Worm (Caenorhabditis elegans): Measurements from ENCODE around the gene srz-69.

srz-69 gene

ce11 chrIV:3478911-3479385 lies 1.9 kb upstream of the srz-69 start, which contains the start of the genes srz-70 and C09G12.5:
TSS of gene srz-70 (minus strand) at chrIV:3479011.
TSS of gene C09G12.5 (plus strand) at chrIV:3479335.
- TF ChIP-seq lin-35 (GFP tag; optimal IDR thresholded peaks at IDR 0.05) (no peak), ztf-11 (tag; optimal IDR thresholded peaks at IDR 0.05) (no peak), Y116A8C.19 (tag; optimal IDR thresholded peaks at IDR 0.05; ENCODE audit: borderline replicate concordance) (no peak), ztf-4 (tag; optimal IDR thresholded peaks at IDR 0.05) (no peak)

- TF ChIP-seq nhr-85 (tag) (peak; percentile 0), unc-98 (GFP tag; IDR thresholded peaks at IDR 0.05) (no peak)
Measured at ce11 chrIV:3469742-3470141, 7.3 kb downstream of the srz-69 start, which contains the start of gene F58E2.2. TSS of gene F58E2.2 (plus strand) at chrIV:3470042.

- TF ChIP-seq nhr-85 (tag) (no peak), hpl-2 (GFP tag; optimal IDR thresholded peaks at IDR 0.05) (no peak), F16B12.6 (tag; optimal IDR thresholded peaks at IDR 0.05) (no peak), ztf-11 (tag; optimal IDR thresholded peaks at IDR 0.05) (no peak), mep-1 (tag; optimal IDR thresholded peaks at IDR 0.05) (no peak), lsy-2 (tag; optimal IDR thresholded peaks at IDR 0.05) (no peak), nhr-237 (tag; optimal IDR thresholded peaks at IDR 0.05) (no peak), aha-1 (tag; optimal IDR thresholded peaks at IDR 0.05) (no peak), unc-62 (GFP tag; optimal IDR thresholded peaks at IDR 0.05) (no peak), rnt-1 (tag; optimal IDR thresholded peaks at IDR 0.05) (no peak), nhr-71 (tag; optimal IDR thresholded peaks at IDR 0.05) (no peak)
Measured at ce11 chrIV:3467751-3468150, 9.3 kb downstream of the srz-69 start.

ce11 chrIV:3467128-3467527 lies 9.9 kb downstream of the srz-69 start, which contains the start of gene F58E2.3:
TSS of gene F58E2.3 (plus strand) at chrIV:3467428.
- no peak for TF ChIP-seq nhr-28 (tag; optimal IDR thresholded peaks at IDR 0.05)
- no peak for TF ChIP-seq snpc-4 (tag; optimal IDR thresholded peaks at IDR 0.05)
- TF ChIP-seq lin-15B (tag; optimal IDR thresholded peaks at IDR 0.05) = no peak
- no peak for TF ChIP-seq pqm-1 (tag; optimal IDR thresholded peaks at IDR 0.05)
- TF ChIP-seq sptf-1 (tag; optimal IDR thresholded peaks at IDR 0.05) = no peak
- no peak for TF ChIP-seq ceh-8 (GFP tag; optimal IDR thresholded peaks at IDR 0.05)
- TF ChIP-seq nhr-11 (tag; optimal IDR thresholded peaks at IDR 0.05) = no peak

DNA sequence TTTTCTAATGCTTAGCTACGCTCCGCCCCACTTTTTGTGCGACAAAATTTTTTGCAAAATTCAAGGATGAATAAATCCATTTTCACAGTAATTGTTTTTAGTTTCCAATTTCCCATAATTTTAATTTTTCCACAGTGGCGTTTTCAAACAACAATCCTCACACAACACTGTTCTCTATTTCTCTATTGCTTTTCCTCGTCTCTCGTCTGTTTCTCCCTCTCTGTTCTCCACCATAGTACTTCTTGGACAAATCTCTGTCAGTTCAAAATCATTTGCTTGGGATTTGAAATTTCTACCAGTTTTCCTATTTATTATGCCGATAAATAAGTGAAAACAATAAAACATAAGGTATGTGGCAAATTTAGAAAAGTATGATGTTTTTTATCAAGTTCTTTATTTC lies 13.8 kb downstream of the srz-69 start, which contains the start of gene F58E2.4:
F58E2.4 (plus strand) TSS at position 134 of the 400 bp plus-strand sequence.
- TF ChIP-seq C04F5.9 (tag; optimal IDR thresholded peaks at IDR 0.05) (no peak), C34B4.2 (tag; optimal IDR thresholded peaks at IDR 0.05) (no peak), blmp-1 (tag; optimal IDR thresholded peaks at IDR 0.05) (peak; percentile 21), efl-1 (optimal IDR thresholded peaks at IDR 0.05) (peak in 1 of 2 experiments; percentile 53), efl-1 (GFP tag; optimal IDR thresholded peaks at IDR 0.05 in 1 of 2) (no peak), pag-3 (tag; optimal IDR thresholded peaks at IDR 0.05; ENCODE audit: borderline replicate concordance, insufficient read depth) (no peak)

- TF ChIP-seq unc-30 (tag; optimal IDR thresholded peaks at IDR 0.05) (no peak), lin-15B (tag; optimal IDR thresholded peaks at IDR 0.05) (no peak), hlh-4 (tag; optimal IDR thresholded peaks at IDR 0.05) (peak; percentile 93), fkh-10 (GFP tag; optimal IDR thresholded peaks at IDR 0.05) (no peak)
Measured at ce11 chrIV:3453346-3453745, 23.7 kb downstream of the srz-69 start, which contains the start of gene srz-23. TSS of gene srz-23 (plus strand) at chrIV:3453608.

DNA sequence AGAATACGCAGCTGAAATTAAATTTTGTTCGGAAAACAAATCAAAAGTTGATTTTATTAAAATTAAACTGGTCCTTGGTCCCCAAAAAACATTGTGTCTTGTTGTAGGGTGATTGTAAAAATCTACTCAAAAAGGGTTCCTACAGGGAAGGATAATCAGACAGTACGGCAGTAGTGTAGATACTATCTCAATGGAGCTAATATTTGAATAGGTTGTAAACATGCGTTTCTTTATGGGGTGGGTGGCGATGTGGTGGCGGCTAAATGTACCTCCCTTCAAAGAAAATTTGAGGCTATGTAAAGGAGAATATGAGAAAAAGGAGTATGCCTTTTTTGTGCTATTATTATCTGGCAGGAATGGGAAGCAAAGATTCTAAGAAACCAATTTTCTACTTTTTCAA lies 24.5 kb downstream of the srz-69 start:
- TF ChIP-seq fos-1 (tag; optimal IDR thresholded peaks at IDR 0.05) (no peak), C04F5.9 (tag; optimal IDR thresholded peaks at IDR 0.05) (no peak), fkh-10 (GFP tag; optimal IDR thresholded peaks at IDR 0.05) (no peak), hpl-2 (GFP tag; optimal IDR thresholded peaks at IDR 0.05) (no peak), ets-5 (GFP tag; IDR thresholded peaks at IDR 0.05) (no peak), ceh-90 (tag; optimal IDR thresholded peaks at IDR 0.05) (no peak), lin-13 (GFP tag; optimal IDR thresholded peaks at IDR 0.05) (no peak), nhr-77 (tag; optimal IDR thresholded peaks at IDR 0.05) (no peak), zip-4 (GFP tag; optimal IDR thresholded peaks at IDR 0.05) (no peak), nhr-28 (tag; optimal IDR thresholded peaks at IDR 0.05) (no peak), F16B12.6 (tag; optimal IDR thresholded peaks at IDR 0.05) (no peak), ztf-4 (tag; optimal IDR thresholded peaks at IDR 0.05) (no peak), aha-1 (tag; optimal IDR thresholded peaks at IDR 0.05) (no peak), pqm-1 (tag; optimal IDR thresholded peaks at IDR 0.05) (no peak), lin-15B (tag; optimal IDR thresholded peaks at IDR 0.05) (no peak), unc-98 (GFP tag; IDR thresholded peaks at IDR 0.05) (no peak), isw-1 (GFP tag; IDR thresholded peaks at IDR 0.05) (no peak), nhr-90 (tag; optimal IDR thresholded peaks at IDR 0.05; ENCODE audit: poor library complexity) (no peak), irx-1 (tag; optimal IDR thresholded peaks at IDR 0.05) (no peak), dsc-1 (tag; optimal IDR thresholded peaks at IDR 0.05) (no peak)

Data from whole organism, L1 larva.